Fruit fly (Drosophila melanogaster): ENCODE measurements around the gene CG10650.

Gene CG10650

dm6 chr2L:19019160-19019592 lies 23.4 kb upstream of the CG10650 start (continued):
- TF ChIP-seq ERR (GFP tag; optimal IDR thresholded peaks at IDR 0.05) (no peak), Elba2 (GFP tag; optimal IDR thresholded peaks at IDR 0.05) (no peak), Hey (tag; optimal IDR thresholded peaks at IDR 0.05) (no peak), chn (GFP tag; optimal IDR thresholded peaks at IDR 0.05) (no peak), CG2889 (GFP tag; IDR thresholded peaks at IDR 0.05) (no peak), CG17802 (tag; optimal IDR thresholded peaks at IDR 0.05) (no peak), Sox100B (GFP tag; optimal IDR thresholded peaks at IDR 0.05) (peak; percentile 62), CG12769 (tag; optimal IDR thresholded peaks at IDR 0.05) (peak; percentile 3), H15 (GFP tag; IDR thresholded peaks at IDR 0.05) (no peak), CG18619 (GFP tag; optimal IDR thresholded peaks at IDR 0.05) (peak; percentile 48), Optix (GFP tag; IDR thresholded peaks at IDR 0.05) (no peak), ato (GFP tag; IDR thresholded peaks at IDR 0.05; ENCODE audit: partially characterized antibody) (no peak), Vsx1 (GFP tag; optimal IDR thresholded peaks at IDR 0.05) (no peak), nmo (GFP tag; optimal IDR thresholded peaks at IDR 0.05) (peak; percentile 15), CrebB (tag; optimal IDR thresholded peaks at IDR 0.05) (no peak), Fer1 (GFP tag; optimal IDR thresholded peaks at IDR 0.05) (peak; percentile 24), sc (optimal IDR thresholded peaks at IDR 0.05) (no peak), sc (GFP tag; optimal IDR thresholded peaks at IDR 0.05) (no peak), TFAM (GFP tag; optimal IDR thresholded peaks at IDR 0.05) (no peak), MESR4 (GFP tag; optimal IDR thresholded peaks at IDR 0.05) (no peak), CG2712 (tag; optimal IDR thresholded peaks at IDR 0.05) (no peak), CG4282 (GFP tag; optimal IDR thresholded peaks at IDR 0.05) (no peak), caup (GFP tag; optimal IDR thresholded peaks at IDR 0.05; ENCODE audit: severe bottlenecking) (no peak), CG11723 (GFP tag; optimal IDR thresholded peaks at IDR 0.05) (no peak), Dbx (GFP tag; IDR thresholded peaks at IDR 0.05) (no peak), CG11560 (tag; IDR thresholded peaks at IDR 0.05) (0 out of 3 replicates have a peak, but pooled peaks have one; percentile 42), usp (GFP tag; optimal IDR thresholded peaks at IDR 0.05) (no peak), grn (GFP tag; optimal IDR thresholded peaks at IDR 0.05) (no peak), Dip3 (GFP tag; optimal IDR thresholded peaks at IDR 0.05) (no peak), CG5180 (GFP tag; optimal IDR thresholded peaks at IDR 0.05) (peak; percentile 10), CG4617 (GFP tag; optimal IDR thresholded peaks at IDR 0.05; ENCODE audit: borderline replicate concordance) (no peak), CG2116 (GFP tag; optimal IDR thresholded peaks at IDR 0.05) (no peak), CG9727 (GFP tag; optimal IDR thresholded peaks at IDR 0.05) (peak; percentile 50), gt (GFP tag; IDR thresholded peaks at IDR 0.05) (no peak), CG8359 (GFP tag; optimal IDR thresholded peaks at IDR 0.05; ENCODE audit: borderline replicate concordance) (no peak), CG12219 (GFP tag; optimal IDR thresholded peaks at IDR 0.05) (no peak), Max (GFP tag; optimal IDR thresholded peaks at IDR 0.05) (no peak), ap (GFP tag; IDR thresholded peaks at IDR 0.05) (no peak), CG1233 (GFP tag; optimal IDR thresholded peaks at IDR 0.05) (peak; percentile 37), CG4424 (GFP tag; optimal IDR thresholded peaks at IDR 0.05) (peak; percentile 35), lmd (GFP tag; IDR thresholded peaks at IDR 0.05) (0 out of 2 replicates have a peak, but pooled peaks have one; percentile 3), ranshi (GFP tag; IDR thresholded peaks at IDR 0.05) (no peak), CG2875 (GFP tag; optimal IDR thresholded peaks at IDR 0.05) (no peak), CG8290 (GFP tag; optimal IDR thresholded peaks at IDR 0.05) (no peak), CG8290 (tag; optimal IDR thresholded peaks at IDR 0.05) (no peak), CG10209 (GFP tag; optimal IDR thresholded peaks at IDR 0.05) (peak; percentile 25), pum (GFP tag; optimal IDR thresholded peaks at IDR 0.05) (no peak), CG12104 (GFP tag; optimal IDR thresholded peaks at IDR 0.05) (no peak), Scr (GFP tag; IDR thresholded peaks at IDR 0.05; ENCODE audit: partially characterized antibody) (no peak), chm (GFP tag; IDR thresholded peaks at IDR 0.05) (no peak), NC2β (GFP tag; optimal IDR thresholded peaks at IDR 0.05) (no peak), D19A (tag; optimal IDR thresholded peaks at IDR 0.05) (no peak)

Data from whole organism, embryonic.